Fruit fly (Drosophila melanogaster): ENCODE data around the gene Nfs1.

dm6 chr2L:11969424-11969823, 30.0 kb upstream of the Nfs1 start:
- TF ChIP-seq kni (GFP tag; optimal IDR thresholded peaks at IDR 0.05) = no peak
- TF ChIP-seq stc (GFP tag; IDR thresholded peaks at IDR 0.05) = no peak
- TF ChIP-seq CG2202 (tag; optimal IDR thresholded peaks at IDR 0.05) = no peak
- TF ChIP-seq Xbp1 (GFP tag; optimal IDR thresholded peaks at IDR 0.05) = no peak
- no peak for TF ChIP-seq Atf3 (GFP tag; optimal IDR thresholded peaks at IDR 0.05)
- TF ChIP-seq exex (tag; optimal IDR thresholded peaks at IDR 0.05) = no peak
- TF ChIP-seq so (GFP tag; IDR thresholded peaks at IDR 0.05) = no peak
- no peak for TF ChIP-seq chinmo (GFP tag; IDR thresholded peaks at IDR 0.05; ENCODE audit: partially characterized antibody)
- no peak for TF ChIP-seq pan (optimal IDR thresholded peaks at IDR 0.05)
- no peak for TF ChIP-seq pan (GFP tag; optimal IDR thresholded peaks at IDR 0.05 in 1 of 2, IDR thresholded peaks at IDR 0.05 in 1 of 2)
- no peak for TF ChIP-seq E2f2 (GFP tag; IDR thresholded peaks at IDR 0.05)
- no peak for TF ChIP-seq Max (GFP tag; optimal IDR thresholded peaks at IDR 0.05)
- TF ChIP-seq CrebB (tag; optimal IDR thresholded peaks at IDR 0.05) = no peak
- TF ChIP-seq jigr1 (GFP tag; IDR thresholded peaks at IDR 0.05) = no peak
- no peak for TF ChIP-seq zfh2 (GFP tag; optimal IDR thresholded peaks at IDR 0.05)

Measured in whole organism, embryonic.